Worm (Caenorhabditis elegans) whole organism, L1 larva: Measurements from ENCODE around the gene flp-19.

Experiments used
- hpl-2 ChIP-seq: fragments of 150-350 bp; optimal IDR thresholded peaks from 2 replicates; lab custom pipeline; 2014; ENCODE audit warnings: missing biosample characterization, missing genetic modification reagents, missing genetic modification characterization
- pax-3 ChIP-seq: fragments of 200-800 bp; sonication (Bioruptor generic); optimal IDR thresholded peaks from 2 replicates; lab custom pipeline; 2018; ENCODE audit warnings: mild to moderate bottlenecking, missing genetic modification characterization, moderate library complexity, missing compliant biosample characterization
- ztf-11 ChIP-seq, 2 experiments: sonication (generic microtip); optimal IDR thresholded peaks; 2 replicates each; lab custom pipeline; 2016 to 2017; ENCODE audit warnings: missing genetic modification characterization in 2 of 2, missing biosample characterization in 1 of 2, missing compliant biosample characterization in 1 of 2

DNA sequence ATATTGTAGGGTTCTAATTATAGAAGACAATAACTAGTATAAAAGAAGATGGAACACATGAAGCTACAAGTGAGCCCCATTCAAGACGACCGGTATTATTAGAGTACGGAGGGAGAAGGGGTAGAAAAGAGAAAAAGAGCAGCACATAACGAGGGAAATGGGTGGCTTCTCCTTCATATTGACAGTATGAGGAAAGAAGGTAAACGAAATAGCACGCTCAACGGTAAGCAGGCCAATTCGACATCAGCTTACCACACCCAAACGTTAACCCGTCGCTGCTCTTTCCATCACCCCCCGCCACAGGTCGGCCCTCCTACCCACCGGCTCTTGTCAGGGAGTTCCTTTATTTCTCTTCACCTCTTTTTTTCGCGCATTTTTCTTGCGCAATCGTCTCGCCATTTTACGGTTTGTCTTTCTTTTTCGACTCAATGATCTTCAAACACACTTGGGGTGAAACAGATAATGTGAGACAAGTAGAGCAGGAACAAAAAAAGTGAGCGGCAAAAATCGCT is 14.2 kb downstream of the flp-19 start:
- TF ChIP-seq hpl-2 (GFP tag; lab: Kevin White, UChicago) (no peak), pax-3 (no peak), ztf-11 (tag; optimal IDR thresholded peaks at IDR 0.05; lab: Kevin White, UChicago) (no peak)
